Fruit fly (Drosophila melanogaster): Measurements from ENCODE around the gene CG46457.

CG46457 gene

dm6 chr3R:13529256-13529655 lies at the start of gene CG46457:
CG46457 (minus strand) TSS chr3R:13529356.
- TF ChIP-seq Myc (optimal IDR thresholded peaks at IDR 0.05) (no peak), psq (optimal IDR thresholded peaks at IDR 0.05) (no peak), h (optimal IDR thresholded peaks at IDR 0.05) (no peak), ttk (optimal IDR thresholded peaks at IDR 0.05) (no peak), Sin3A (optimal IDR thresholded peaks at IDR 0.05) (no peak), insv (optimal IDR thresholded peaks at IDR 0.05) (no peak)

dm6 chr3R:13553875-13554399 lies 24.8 kb upstream of the CG46457 start:
- no peak for TF ChIP-seq Sin3A (optimal IDR thresholded peaks at IDR 0.05)
- no peak for TF ChIP-seq psq (optimal IDR thresholded peaks at IDR 0.05)
- no peak for TF ChIP-seq ttk (optimal IDR thresholded peaks at IDR 0.05)
- TF ChIP-seq insv (optimal IDR thresholded peaks at IDR 0.05): no peak
- TF ChIP-seq h (optimal IDR thresholded peaks at IDR 0.05): no peak
- TF ChIP-seq Myc (optimal IDR thresholded peaks at IDR 0.05): no peak

dm6 chr3R:13553152-13553874 lies 24.2 kb upstream of the CG46457 start:
- TF ChIP-seq ttk (optimal IDR thresholded peaks at IDR 0.05): no peak
- TF ChIP-seq psq (optimal IDR thresholded peaks at IDR 0.05): no peak
- TF ChIP-seq Myc (optimal IDR thresholded peaks at IDR 0.05): no peak
- no peak for TF ChIP-seq h (optimal IDR thresholded peaks at IDR 0.05)
- no peak for TF ChIP-seq insv (optimal IDR thresholded peaks at IDR 0.05)
- no peak for TF ChIP-seq Sin3A (optimal IDR thresholded peaks at IDR 0.05)

- TF ChIP-seq psq (optimal IDR thresholded peaks at IDR 0.05): no peak
- TF ChIP-seq h (optimal IDR thresholded peaks at IDR 0.05): no peak
- TF ChIP-seq ttk (optimal IDR thresholded peaks at IDR 0.05): no peak
- no peak for TF ChIP-seq insv (optimal IDR thresholded peaks at IDR 0.05)
- TF ChIP-seq Sin3A (optimal IDR thresholded peaks at IDR 0.05): no peak
- TF ChIP-seq Myc (optimal IDR thresholded peaks at IDR 0.05): no peak
Measured at dm6 chr3R:13549515-13549914, 20.4 kb upstream of the CG46457 start.

dm6 chr3R:13548441-13548818 lies 19.3 kb upstream of the CG46457 start:
- TF ChIP-seq Sin3A (optimal IDR thresholded peaks at IDR 0.05) (no peak), insv (optimal IDR thresholded peaks at IDR 0.05) (no peak), psq (optimal IDR thresholded peaks at IDR 0.05) (no peak), h (optimal IDR thresholded peaks at IDR 0.05) (no peak), Myc (optimal IDR thresholded peaks at IDR 0.05) (no peak), ttk (optimal IDR thresholded peaks at IDR 0.05) (no peak)

dm6 chr3R:13547729-13548440 lies 18.7 kb upstream of the CG46457 start:
- TF ChIP-seq h (optimal IDR thresholded peaks at IDR 0.05) (no peak), psq (optimal IDR thresholded peaks at IDR 0.05) (no peak), Sin3A (optimal IDR thresholded peaks at IDR 0.05) (no peak), ttk (optimal IDR thresholded peaks at IDR 0.05) (no peak), insv (optimal IDR thresholded peaks at IDR 0.05) (no peak), Myc (optimal IDR thresholded peaks at IDR 0.05) (no peak)

dm6 chr3R:13545300-13545699 lies 16.1 kb upstream of the CG46457 start, which contains the start of gene CG31337:
CG31337 (minus strand) TSS chr3R:13545400.
- TF ChIP-seq ttk (optimal IDR thresholded peaks at IDR 0.05): no peak
- TF ChIP-seq Myc (optimal IDR thresholded peaks at IDR 0.05): no peak
- TF ChIP-seq insv (optimal IDR thresholded peaks at IDR 0.05): no peak
- no peak for TF ChIP-seq psq (optimal IDR thresholded peaks at IDR 0.05)
- no peak for TF ChIP-seq Sin3A (optimal IDR thresholded peaks at IDR 0.05)
- no peak for TF ChIP-seq h (optimal IDR thresholded peaks at IDR 0.05)

DNA sequence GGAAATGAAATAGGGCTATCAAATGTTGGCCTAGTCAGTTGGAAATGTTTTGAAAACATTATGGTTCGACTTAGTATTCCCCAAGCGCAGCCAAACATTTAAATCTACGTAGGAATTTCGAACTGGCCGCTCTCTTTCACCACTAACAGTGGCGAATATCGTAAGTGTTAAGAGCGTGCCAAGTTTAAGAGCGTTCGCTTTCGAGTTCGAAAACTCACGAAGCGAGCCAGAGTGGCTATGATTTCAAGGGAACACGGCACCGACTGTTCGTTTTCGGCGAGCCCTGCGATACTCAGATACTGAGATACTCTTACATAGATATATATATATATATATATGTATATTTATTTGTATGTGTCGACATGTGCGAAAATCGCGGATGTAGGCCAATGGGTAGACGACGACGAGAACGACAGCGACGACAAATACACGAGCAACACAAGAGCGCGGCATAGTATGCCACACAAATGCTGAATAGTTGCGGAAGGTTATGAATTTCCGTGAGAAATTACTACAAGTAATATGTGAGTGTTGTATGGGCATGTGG lies 9.6 kb upstream of the CG46457 start:
- TF ChIP-seq ttk (optimal IDR thresholded peaks at IDR 0.05): no peak
- no peak for TF ChIP-seq psq (optimal IDR thresholded peaks at IDR 0.05)
- no peak for TF ChIP-seq Sin3A (optimal IDR thresholded peaks at IDR 0.05)
- no peak for TF ChIP-seq Myc (optimal IDR thresholded peaks at IDR 0.05)
- TF ChIP-seq h (optimal IDR thresholded peaks at IDR 0.05): no peak
- TF ChIP-seq insv (optimal IDR thresholded peaks at IDR 0.05): no peak

dm6 chr3R:13526638-13527037 lies 2.5 kb downstream of the CG46457 start:
- no peak for TF ChIP-seq ttk (optimal IDR thresholded peaks at IDR 0.05)
- no peak for TF ChIP-seq h (optimal IDR thresholded peaks at IDR 0.05)
- no peak for TF ChIP-seq Sin3A (optimal IDR thresholded peaks at IDR 0.05)
- no peak for TF ChIP-seq Myc (optimal IDR thresholded peaks at IDR 0.05)
- no peak for TF ChIP-seq insv (optimal IDR thresholded peaks at IDR 0.05)
- TF ChIP-seq psq (optimal IDR thresholded peaks at IDR 0.05): no peak

DNA sequence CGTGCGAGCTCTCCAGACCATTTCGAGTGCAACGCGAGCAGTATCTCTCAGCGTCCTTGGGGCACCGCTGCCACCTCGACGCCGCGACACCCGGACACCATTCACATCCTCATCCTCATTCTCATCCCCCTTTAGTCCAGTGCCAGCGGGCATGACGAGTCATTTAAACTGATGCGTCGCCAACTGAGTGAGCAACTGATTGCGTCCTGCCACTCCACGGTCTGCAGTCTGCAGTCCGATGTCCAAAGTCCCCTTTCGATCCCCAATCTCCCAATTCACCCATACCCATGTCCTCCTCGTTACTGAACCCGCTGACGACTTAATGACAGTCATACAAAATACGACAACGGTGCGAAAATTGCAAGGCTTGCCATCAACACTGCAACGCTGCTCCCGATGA lies 3.2 kb downstream of the CG46457 start:
- TF ChIP-seq psq (optimal IDR thresholded peaks at IDR 0.05) (no peak), Sin3A (optimal IDR thresholded peaks at IDR 0.05) (no peak), h (optimal IDR thresholded peaks at IDR 0.05) (no peak), Myc (optimal IDR thresholded peaks at IDR 0.05) (no peak), insv (optimal IDR thresholded peaks at IDR 0.05) (no peak), ttk (optimal IDR thresholded peaks at IDR 0.05) (no peak)

DNA sequence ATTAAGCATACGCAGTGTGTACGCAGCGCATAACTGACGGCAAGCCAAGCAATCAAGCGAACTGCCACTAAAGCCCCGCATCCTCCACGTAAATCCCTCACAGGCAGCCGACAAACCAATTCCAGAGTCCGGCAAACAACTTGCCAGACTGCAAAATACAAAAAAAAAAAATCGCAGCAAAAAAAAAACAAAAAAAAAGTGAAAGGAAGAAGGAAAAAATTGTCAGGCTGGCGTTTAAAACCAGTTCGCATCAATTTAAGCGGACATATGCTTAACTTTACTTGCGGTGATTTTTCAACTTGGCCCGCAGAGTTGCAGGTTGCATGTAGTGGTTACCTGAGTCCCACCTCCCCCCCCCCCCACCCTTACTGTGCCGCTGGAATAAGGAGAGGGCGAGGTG lies 4.5 kb downstream of the CG46457 start:
- TF ChIP-seq Myc (optimal IDR thresholded peaks at IDR 0.05): no peak
- TF ChIP-seq psq (optimal IDR thresholded peaks at IDR 0.05): no peak
- TF ChIP-seq Sin3A (optimal IDR thresholded peaks at IDR 0.05): no peak
- no peak for TF ChIP-seq h (optimal IDR thresholded peaks at IDR 0.05)
- no peak for TF ChIP-seq ttk (optimal IDR thresholded peaks at IDR 0.05)
- no peak for TF ChIP-seq insv (optimal IDR thresholded peaks at IDR 0.05)

DNA sequence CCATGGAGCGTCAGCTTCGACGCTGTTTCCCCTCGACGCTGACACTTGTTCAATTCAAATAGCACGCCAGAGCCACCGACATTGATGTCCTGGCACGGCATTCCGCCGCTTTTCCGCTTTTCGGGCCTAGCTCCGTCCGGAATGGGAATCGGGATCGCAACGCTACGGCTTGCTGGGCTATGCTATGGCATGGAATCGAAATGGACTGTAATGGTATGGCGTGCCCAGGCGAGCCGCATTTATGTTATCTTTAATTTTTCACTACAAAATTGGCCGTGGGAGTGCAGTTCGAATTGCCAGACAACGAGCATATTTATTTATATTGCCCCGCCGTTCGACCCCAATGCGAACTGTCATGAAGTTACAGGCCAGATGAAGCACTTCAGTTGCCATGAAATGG lies 5.7 kb downstream of the CG46457 start, which contains the start of gene CG12538:
Gene CG12538 (minus strand): TSS at position 101 of the 400 bp plus-strand sequence.
- no peak for TF ChIP-seq insv (optimal IDR thresholded peaks at IDR 0.05)
- TF ChIP-seq psq (optimal IDR thresholded peaks at IDR 0.05): no peak
- TF ChIP-seq Sin3A (optimal IDR thresholded peaks at IDR 0.05): no peak
- TF ChIP-seq h (optimal IDR thresholded peaks at IDR 0.05): no peak
- TF ChIP-seq ttk (optimal IDR thresholded peaks at IDR 0.05): no peak
- TF ChIP-seq Myc (optimal IDR thresholded peaks at IDR 0.05): no peak
